Fruit fly (Drosophila melanogaster) whole organism, embryonic: ENCODE results near the gene CG31467.

ENCODE experiments used
- Antp ChIP-seq: fragments of 200-800 bp; sonication (Bioruptor generic); optimal IDR thresholded peaks from 3 replicates; lab custom pipeline; 2016; ENCODE audit warnings: missing biosample characterization, missing genetic modification characterization
- BEAF-32 ChIP-seq: fragments of 200-800 bp; sonication (Bioruptor generic); optimal IDR thresholded peaks from 3 replicates; lab custom pipeline; 2017; ENCODE audit warnings: missing biosample characterization, missing genetic modification characterization, mild to moderate bottlenecking, moderate library complexity, missing genetic modification reagents
- CG10654 ChIP-seq: fragments of 200-800 bp; sonication (Bioruptor generic); optimal IDR thresholded peaks from 2 replicates; lab custom pipeline; 2016; ENCODE audit warnings: missing biosample characterization, missing genetic modification characterization
- CG12744 ChIP-seq: fragments of 200-800 bp; sonication (Bioruptor generic); optimal IDR thresholded peaks from 2 replicates; lab custom pipeline; 2016; ENCODE audit warnings: missing biosample characterization, missing genetic modification characterization
- CG13424 ChIP-seq: fragments of 200-800 bp; sonication (Bioruptor generic); optimal IDR thresholded peaks from 2 replicates; lab custom pipeline; 2019; ENCODE audit warnings: missing biosample characterization, mild to moderate bottlenecking, missing genetic modification characterization, moderate library complexity
- CG15601 ChIP-seq: fragments of 200-800 bp; sonication (Bioruptor generic); optimal IDR thresholded peaks from 3 replicates; lab custom pipeline; 2019; ENCODE audit warnings: missing biosample characterization, mild to moderate bottlenecking, missing genetic modification characterization, moderate library complexity
- CG1603 ChIP-seq: fragments of 200-800 bp; sonication (Bioruptor generic); optimal IDR thresholded peaks from 2 replicates; lab custom pipeline; 2019; ENCODE audit warnings: missing biosample characterization, mild to moderate bottlenecking, missing genetic modification characterization, moderate library complexity
- CG16813 ChIP-seq: fragments of 200-800 bp; sonication (Bioruptor generic); IDR thresholded peaks from 3 replicates; pipeline ENCODE4 v1.3.6; 2022; ENCODE audit warnings: missing biosample characterization, missing genetic modification characterization; ENCODE audit not compliant: partially characterized antibody
- CG16863 ChIP-seq: fragments of 200-800 bp; sonication (Bioruptor generic); optimal IDR thresholded peaks from 3 replicates; lab custom pipeline; 2016; ENCODE audit warnings: missing biosample characterization, missing genetic modification characterization
- CG17568 ChIP-seq: fragments of 200-800 bp; sonication (Bioruptor generic); optimal IDR thresholded peaks from 2 replicates; lab custom pipeline; 2018; ENCODE audit warnings: missing biosample characterization, mild to moderate bottlenecking, missing genetic modification characterization, moderate library complexity
- CG17802 ChIP-seq: fragments of 200-800 bp; sonication (Bioruptor generic); optimal IDR thresholded peaks from 2 replicates; lab custom pipeline; 2018; ENCODE audit warnings: missing biosample characterization, mild to moderate bottlenecking, missing genetic modification characterization, moderate library complexity
- CG2129 ChIP-seq: fragments of 200-800 bp; sonication (Bioruptor generic); IDR thresholded peaks from 2 replicates; pipeline ENCODE4 v1.3.6; 2022; ENCODE audit warnings: missing biosample characterization, missing genetic modification characterization; ENCODE audit not compliant: partially characterized antibody
- CG2889 ChIP-seq: fragments of 200-800 bp; sonication (Bioruptor generic); IDR thresholded peaks from 3 replicates; pipeline ENCODE4 v1.3.6; 2022; ENCODE audit warnings: missing biosample characterization, missing genetic modification characterization
- CG30020 ChIP-seq: fragments of 200-800 bp; optimal IDR thresholded peaks from 2 replicates; lab custom pipeline; 2019; ENCODE audit warnings: missing biosample characterization, mild to moderate bottlenecking, missing genetic modification characterization, moderate library complexity
- CG3163 ChIP-seq: fragments of 200-800 bp; sonication (Bioruptor generic); optimal IDR thresholded peaks from 3 replicates; lab custom pipeline; 2016; ENCODE audit warnings: missing biosample characterization, missing genetic modification characterization
- CG32767 ChIP-seq: fragments of 200-800 bp; sonication (Bioruptor generic); IDR thresholded peaks from 2 replicates; pipeline ENCODE4 v1.3.6; 2022; ENCODE audit warnings: missing biosample characterization, missing genetic modification characterization
- CG6791 ChIP-seq: fragments of 200-800 bp; sonication (Bioruptor generic); IDR thresholded peaks from 3 replicates; pipeline ENCODE4 v1.3.6; 2022; ENCODE audit warnings: missing biosample characterization, missing genetic modification characterization; ENCODE audit not compliant: partially characterized antibody
- CG7987 ChIP-seq: fragments of 200-800 bp; sonication (Bioruptor generic); optimal IDR thresholded peaks from 2 replicates; lab custom pipeline; 2018; ENCODE audit warnings: missing biosample characterization, mild to moderate bottlenecking, missing genetic modification characterization, moderate library complexity
- CG8924 ChIP-seq: fragments of 200-800 bp; optimal IDR thresholded peaks from 3 replicates; lab custom pipeline; 2019; ENCODE audit warnings: missing biosample characterization, mild to moderate bottlenecking, missing genetic modification characterization, moderate library complexity
- CG8944 ChIP-seq: fragments of 200-800 bp; sonication (Bioruptor generic); optimal IDR thresholded peaks from 3 replicates; lab custom pipeline; 2016; ENCODE audit warnings: missing biosample characterization, missing genetic modification characterization
- CG9932 ChIP-seq: fragments of 200-800 bp; sonication (Bioruptor generic); IDR thresholded peaks from 2 replicates; pipeline ENCODE4 v1.3.6; 2022; ENCODE audit warnings: missing biosample characterization, missing genetic modification characterization
- CoRest ChIP-seq: fragments of 200-800 bp; sonication (Bioruptor generic); optimal IDR thresholded peaks from 3 replicates; lab custom pipeline; 2018; ENCODE audit warnings: missing biosample characterization, mild to moderate bottlenecking, missing genetic modification characterization, moderate library complexity
- CrebB ChIP-seq: fragments of 200-800 bp; sonication (Bioruptor generic); optimal IDR thresholded peaks from 3 replicates; lab custom pipeline; 2018; ENCODE audit warnings: missing biosample characterization, mild to moderate bottlenecking, missing genetic modification characterization
- Dbx ChIP-seq: fragments of 200-800 bp; sonication (Bioruptor generic); IDR thresholded peaks from 3 replicates; pipeline ENCODE4 v1.3.6; 2022; ENCODE audit warnings: missing biosample characterization, missing genetic modification characterization
- Dfd ChIP-seq, 2 experiments: fragments of >200 bp; optimal IDR thresholded peaks; 2 replicates each; lab custom pipeline; 2017; ENCODE audit warnings: missing biosample characterization in 2 of 2, missing genetic modification characterization in 2 of 2
- Dll ChIP-seq: fragments of 200-800 bp; sonication (Bioruptor generic); IDR thresholded peaks from 4 replicates; pipeline ENCODE4 v1.3.6; 2022; ENCODE audit warnings: missing biosample characterization, missing genetic modification characterization; ENCODE audit not compliant: partially characterized antibody
- Ets97D ChIP-seq: fragments of 200-800 bp; sonication (Bioruptor generic); optimal IDR thresholded peaks from 3 replicates; lab custom pipeline; 2016; ENCODE audit warnings: missing biosample characterization, missing genetic modification characterization
- Hsf ChIP-seq: fragments of 200-800 bp; sonication (Bioruptor generic); optimal IDR thresholded peaks from 3 replicates; lab custom pipeline; 2016; ENCODE audit warnings: missing biosample characterization, missing genetic modification characterization
- Nf-YA ChIP-seq: fragments of 200-800 bp; sonication (Bioruptor generic); IDR thresholded peaks from 2 replicates; pipeline ENCODE4 v1.3.6; 2022; ENCODE audit warnings: missing biosample characterization, missing genetic modification characterization
- Nf-YB ChIP-seq: fragments of 200-800 bp; sonication (Bioruptor generic); optimal IDR thresholded peaks from 3 replicates; lab custom pipeline; 2019; ENCODE audit warnings: missing biosample characterization, mild to moderate bottlenecking, missing genetic modification characterization, moderate library complexity
- Ptx1 ChIP-seq: fragments of 200-800 bp; sonication (Bioruptor generic); IDR thresholded peaks from 2 replicates; pipeline ENCODE4 v1.3.6; 2022; ENCODE audit warnings: missing biosample characterization, missing genetic modification characterization
- TFAM ChIP-seq: fragments of 200-800 bp; sonication (Bioruptor generic); optimal IDR thresholded peaks from 2 replicates; lab custom pipeline; 2017; ENCODE audit warnings: missing biosample characterization, missing genetic modification characterization, inconsistent platforms
- Taf1 ChIP-seq: fragments of 200-800 bp; sonication (Bioruptor generic); IDR thresholded peaks from 2 replicates; pipeline ENCODE4 v1.3.6; 2022; ENCODE audit warnings: missing biosample characterization, missing genetic modification characterization
- ac ChIP-seq: fragments of 200-800 bp; sonication (Bioruptor generic); optimal IDR thresholded peaks from 3 replicates; lab custom pipeline; 2017; ENCODE audit warnings: missing biosample characterization, mild to moderate bottlenecking, missing genetic modification characterization
- bigmax ChIP-seq: fragments of 200-800 bp; sonication (Bioruptor generic); optimal IDR thresholded peaks from 2 replicates; lab custom pipeline; 2018; ENCODE audit warnings: missing biosample characterization, mild to moderate bottlenecking, missing genetic modification characterization
- dm ChIP-seq: fragments of 200-800 bp; sonication (Bioruptor generic); optimal IDR thresholded peaks from 3 replicates; lab custom pipeline; 2016; ENCODE audit warnings: missing biosample characterization, missing genetic modification characterization
- esg ChIP-seq: fragments of 200-800 bp; sonication (Bioruptor generic); conservative IDR thresholded peaks from 2 replicates; pipeline ENCODE4 v1.3.6; 2022; ENCODE audit warnings: missing biosample characterization, missing genetic modification characterization
- ewg ChIP-seq: fragments of 200-800 bp; sonication (Bioruptor generic); optimal IDR thresholded peaks from 3 replicates; lab custom pipeline; 2017; ENCODE audit warnings: mild to moderate bottlenecking, missing biosample characterization, missing genetic modification reagents, missing genetic modification characterization
- grau ChIP-seq: fragments of 200-800 bp; optimal IDR thresholded peaks from 3 replicates; lab custom pipeline; 2019; ENCODE audit warnings: missing biosample characterization, mild to moderate bottlenecking, missing genetic modification characterization, moderate library complexity
- jigr1 ChIP-seq: fragments of 200-800 bp; sonication (Bioruptor generic); IDR thresholded peaks from 3 replicates; pipeline ENCODE4 v1.3.6; 2022; ENCODE audit warnings: missing biosample characterization, missing genetic modification characterization
- kay ChIP-seq: fragments of 200-800 bp; sonication (Bioruptor generic); optimal IDR thresholded peaks from 2 replicates; lab custom pipeline; 2016; ENCODE audit warnings: missing biosample characterization, missing genetic modification characterization
- lov ChIP-seq, 2 experiments: fragments of 200-800 bp in 1 of 2; fragments of >200 bp in 1 of 2; sonication (Bioruptor generic) in 1 of 2; IDR thresholded peaks in 1 of 2; optimal IDR thresholded peaks in 1 of 2; 2 replicates in 1 of 2; 3 replicates in 1 of 2; pipeline versions ENCODE4 v1.3.6 to Lab custom; 2017 to 2022; ENCODE audit warnings: missing biosample characterization in 1 of 2, missing genetic modification characterization in 1 of 2
- pita ChIP-seq: fragments of 200-800 bp; sonication (Bioruptor generic); optimal IDR thresholded peaks from 2 replicates; lab custom pipeline; 2017; ENCODE audit warnings: missing biosample characterization, mild to moderate bottlenecking, missing genetic modification characterization
- sim ChIP-seq: fragments of 200-800 bp; sonication (Bioruptor generic); IDR thresholded peaks from 2 replicates; pipeline ENCODE4 v1.3.6; 2022; ENCODE audit warnings: missing biosample characterization, missing genetic modification characterization
- slou ChIP-seq: fragments of 200-800 bp; sonication (Bioruptor generic); optimal IDR thresholded peaks from 3 replicates; lab custom pipeline; 2016; ENCODE audit warnings: missing biosample characterization, missing genetic modification characterization
- trem ChIP-seq: fragments of 200-800 bp; optimal IDR thresholded peaks from 3 replicates; lab custom pipeline; 2019; ENCODE audit warnings: missing biosample characterization, mild to moderate bottlenecking, missing genetic modification characterization, moderate library complexity
- tup ChIP-seq: fragments of 200-800 bp; sonication (Bioruptor generic); optimal IDR thresholded peaks from 2 replicates; lab custom pipeline; 2016; ENCODE audit warnings: missing biosample characterization, mild to moderate bottlenecking, missing genetic modification characterization, moderate library complexity
- unc-4 ChIP-seq: fragments of 200-800 bp; sonication (Bioruptor generic); IDR thresholded peaks from 2 replicates; pipeline ENCODE4 v1.3.6; 2022; ENCODE audit warnings: missing biosample characterization, missing genetic modification characterization; ENCODE audit not compliant: partially characterized antibody
- zen2 ChIP-seq: fragments of 200-800 bp; sonication (Bioruptor generic); IDR thresholded peaks from 3 replicates; pipeline ENCODE4 v1.3.6; 2022; ENCODE audit warnings: missing biosample characterization, missing genetic modification characterization; ENCODE audit not compliant: partially characterized antibody

CG31467 gene

DNA sequence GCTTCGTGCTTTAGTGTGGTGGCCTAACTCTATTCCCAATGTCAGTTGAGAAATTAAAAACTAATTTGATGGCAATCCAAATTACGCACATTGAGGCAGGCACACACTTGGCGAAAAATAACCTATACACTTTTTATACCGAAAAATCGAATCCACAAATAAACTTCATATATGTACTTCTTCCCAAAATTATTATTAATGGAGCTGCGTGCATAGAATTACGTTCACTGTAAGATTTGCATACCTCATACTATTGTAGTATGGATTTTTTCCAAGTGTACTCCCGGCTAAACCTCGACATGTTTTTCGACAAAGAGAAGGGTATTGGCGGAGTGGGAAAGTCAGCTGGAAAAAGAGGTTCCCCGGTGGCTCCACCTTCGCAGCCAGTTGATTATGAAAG is 22.4 kb downstream of the CG31467 start (continued):
- TF ChIP-seq bigmax (GFP tag; lab: Kevin White, UChicago) (no peak), ac (GFP tag; lab: Kevin White, UChicago) (no peak), CG12744 (GFP tag; lab: Kevin White, UChicago) (no peak), ewg (peak; percentile 54), unc-4 (GFP tag; lab: Robert Waterston, UW) (no peak), CrebB (tag; lab: Kevin White, UChicago) (peak; percentile 5), CG9932 (GFP tag; lab: Robert Waterston, UW) (peak; percentile 40; the same call in 1 of the 2 replicates), CG8924 (peak; percentile 53), CG6791 (GFP tag; lab: Robert Waterston, UW) (no peak), Ptx1 (peak; percentile 83), tup (no peak), pita (GFP tag; lab: Kevin White, UChicago) (no peak), CG16863 (GFP tag; lab: Kevin White, UChicago) (peak; percentile 34), sim (no peak), CG10654 (GFP tag; lab: Kevin White, UChicago) (peak; percentile 63), kay (no peak), CG16813 (no peak), esg (peak; percentile 63), lov (optimal IDR thresholded peaks at IDR 0.05; lab: Kevin White, UChicago) (no peak), lov (GFP tag; IDR thresholded peaks at IDR 0.05; lab: Robert Waterston, UW) (0 out of 3 replicates have a peak, but pooled peaks have one; percentile 40), Taf1 (no peak), grau (tag; lab: Kevin White, UChicago) (peak; percentile 57), CG30020 (tag; lab: Kevin White, UChicago) (no peak), CG2889 (GFP tag; lab: Robert Waterston, UW) (0 out of 3 replicates have a peak, but pooled peaks have one; percentile 14), Nf-YB (peak; percentile 25), CG17568 (GFP tag; lab: Kevin White, UChicago) (peak; percentile 17), Nf-YA (GFP tag; lab: Robert Waterston, UW) (0 out of 2 replicates have a peak, but pooled peaks have one; percentile 18), CG15601 (tag; lab: Kevin White, UChicago) (no peak), zen2 (no peak), Dll (GFP tag; lab: Robert Waterston, UW) (no peak), CG7987 (GFP tag; lab: Kevin White, UChicago) (no peak), Hsf (GFP tag; lab: Kevin White, UChicago) (peak; percentile 33), CoRest (tag; lab: Kevin White, UChicago) (peak; percentile 59), dm (GFP tag; lab: Kevin White, UChicago) (no peak), BEAF-32 (GFP tag; lab: Kevin White, UChicago) (no peak), jigr1 (GFP tag; lab: Robert Waterston, UW) (peak; percentile 54; the same call in 1 of the 3 replicates), CG1603 (tag; lab: Kevin White, UChicago) (peak; percentile 76), TFAM (GFP tag; lab: Kevin White, UChicago) (peak; percentile 25), CG3163 (GFP tag; lab: Kevin White, UChicago) (peak; percentile 10), Antp (GFP tag; lab: Kevin White, UChicago) (peak; percentile 58), CG13424 (peak; percentile 69), CG2129 (no peak), trem (tag; lab: Kevin White, UChicago) (peak; percentile 7), Ets97D (GFP tag; lab: Kevin White, UChicago) (no peak), CG17802 (tag; lab: Kevin White, UChicago) (peak; percentile 41), slou (GFP tag; lab: Kevin White, UChicago) (no peak), Dfd (GFP tag; optimal IDR thresholded peaks at IDR 0.05; lab: Kevin White, UChicago) (no peak), CG8944 (GFP tag; lab: Kevin White, UChicago) (peak; percentile 55), CG32767 (GFP tag; lab: Robert Waterston, UW) (peak; percentile 71; the same call in 1 of the 2 replicates), Dbx (no peak)
